Fruit fly (Drosophila melanogaster) whole organism: ENCODE results near the gene Uggt.
A peak's percentile ranks its signal among the peaks of the same experiment; 100 is the strongest.

Experiments
- CG8478 ChIP-seq: fragments of >200 bp; optimal IDR thresholded peaks from 2 replicates; lab custom pipeline; 2018; ENCODE audit warnings: inconsistent platforms
- Dll ChIP-seq: fragments of >200 bp; optimal IDR thresholded peaks from 2 replicates; lab custom pipeline; 2017
- EcR ChIP-seq, 2 experiments: fragments of >200 bp; optimal IDR thresholded peaks; 2 replicates each; lab custom pipeline; 2017; ENCODE audit warnings: missing biosample characterization in 2 of 2, missing genetic modification characterization in 2 of 2, missing genetic modification reagents in 2 of 2
- pan ChIP-seq: fragments of >200 bp; optimal IDR thresholded peaks from 2 replicates; lab custom pipeline; 2017
- psq ChIP-seq: fragments of >200 bp; optimal IDR thresholded peaks from 2 replicates; lab custom pipeline; 2017
- usp ChIP-seq: fragments of >200 bp; optimal IDR thresholded peaks from 2 replicates; lab custom pipeline; 2017; ENCODE audit warnings: missing biosample characterization, missing genetic modification characterization, mixed read lengths

The Uggt gene

DNA sequence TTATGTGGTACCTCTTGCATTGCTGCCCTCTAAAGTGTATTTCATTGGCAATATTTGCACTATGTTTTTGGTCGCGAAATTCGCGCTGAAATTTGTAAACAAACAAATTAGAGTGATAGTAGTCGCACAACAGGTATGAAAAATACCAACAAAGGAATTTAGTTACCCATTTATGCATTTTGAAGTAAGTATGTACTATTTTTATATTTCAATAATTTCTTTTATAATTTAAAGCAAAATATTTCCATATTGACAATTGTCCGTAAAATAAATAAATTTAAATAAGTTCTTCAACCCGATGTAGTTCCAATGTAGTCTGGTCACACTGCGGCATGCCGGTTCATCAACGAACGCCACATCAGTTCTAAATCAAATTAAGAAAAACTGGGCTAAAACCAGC lies at the start of gene Uggt, which contains the start of gene Rad9:
Gene Uggt (plus strand): TSS at position 308 of the 400 bp plus-strand sequence.
Gene Rad9 (minus strand): TSS at position 114 of the 400 bp plus-strand sequence.
- no peak for TF ChIP-seq Dll (lab: Kevin White, UChicago)
- TF ChIP-seq pan (lab: Kevin White, UChicago): no peak
- no peak for TF ChIP-seq usp (GFP tag; lab: Kevin White, UChicago)
- TF ChIP-seq psq (lab: Kevin White, UChicago): no peak
- no peak for TF ChIP-seq EcR (GFP tag; optimal IDR thresholded peaks at IDR 0.05; lab: Kevin White, UChicago)
- TF ChIP-seq CG8478 (lab: Kevin White, UChicago): no peak

DNA sequence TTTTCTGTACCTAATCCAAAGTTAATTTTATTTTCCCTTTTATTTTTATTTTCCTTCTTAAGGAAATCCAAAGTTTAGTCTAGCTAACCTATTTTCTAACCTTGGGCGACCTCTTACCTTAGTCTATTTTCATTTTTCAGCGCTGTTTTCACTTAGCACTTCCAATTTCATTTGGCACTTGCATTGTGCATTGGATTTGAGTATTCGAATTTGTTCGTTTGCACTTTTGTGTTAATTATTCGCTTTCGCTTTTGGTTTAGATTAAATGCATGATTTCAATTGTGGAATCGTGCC lies 49.4 kb upstream of the Uggt start:
- TF ChIP-seq EcR (GFP tag; optimal IDR thresholded peaks at IDR 0.05; lab: Kevin White, UChicago) (no peak), CG8478 (lab: Kevin White, UChicago) (no peak), usp (GFP tag; lab: Kevin White, UChicago) (no peak), Dll (lab: Kevin White, UChicago) (no peak), psq (lab: Kevin White, UChicago) (no peak), pan (lab: Kevin White, UChicago) (no peak)

DNA sequence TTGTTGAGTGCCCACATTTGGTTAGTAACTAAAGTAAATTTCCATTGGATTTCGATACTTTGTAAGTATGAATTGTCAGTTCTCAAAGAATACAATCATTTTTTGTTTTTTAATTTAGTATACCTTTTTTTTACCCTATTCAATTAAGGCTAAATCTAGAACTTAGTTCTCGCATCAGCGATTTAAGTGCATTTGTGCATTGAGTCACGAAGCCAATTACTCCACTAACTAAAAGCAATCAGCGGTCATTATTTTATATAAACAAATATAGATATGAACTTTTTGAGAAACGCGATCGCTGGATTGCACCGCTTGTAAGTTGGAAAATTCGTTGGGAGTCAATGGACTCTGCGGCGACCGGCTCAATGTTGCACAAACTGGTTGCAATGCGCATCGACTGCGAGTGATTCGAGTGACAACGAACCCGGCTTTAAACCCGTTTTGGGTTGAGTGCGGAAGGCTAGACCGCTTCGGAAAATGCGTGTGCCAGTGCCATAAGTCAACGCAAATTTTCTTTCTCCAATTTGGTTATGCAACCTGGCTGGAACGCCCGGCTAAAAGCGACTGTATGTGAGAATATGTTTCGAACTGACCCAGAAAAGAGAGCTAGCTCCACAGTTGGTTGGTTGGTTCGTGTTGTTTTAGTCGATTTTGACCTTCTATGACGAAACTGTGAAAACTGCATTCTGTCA lies 48.5 kb upstream of the Uggt start:
- peak; percentile 15 to 85 for TF ChIP-seq EcR (GFP tag; optimal IDR thresholded peaks at IDR 0.05; lab: Kevin White, UChicago)
- no peak for TF ChIP-seq psq (lab: Kevin White, UChicago)
- TF ChIP-seq pan (lab: Kevin White, UChicago): no peak

DNA sequence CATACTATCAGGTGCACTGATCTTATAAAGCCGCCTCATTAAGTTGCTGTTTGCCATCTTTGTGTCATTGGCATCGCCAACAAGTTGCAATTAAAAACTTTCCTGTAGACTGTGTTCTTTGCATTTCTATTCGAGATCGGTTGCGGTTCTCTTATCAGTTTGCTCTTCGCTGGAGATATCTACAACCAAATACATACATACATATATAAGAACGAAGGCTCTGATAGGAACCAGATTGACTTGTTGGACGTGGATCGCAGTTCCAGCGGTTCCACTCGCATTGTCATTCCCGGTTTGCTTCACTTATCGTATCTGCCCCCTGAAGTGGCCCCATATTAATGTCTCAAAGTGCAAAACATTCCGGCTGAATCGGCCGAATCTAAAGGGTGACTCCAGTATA lies 47.7 kb upstream of the Uggt start:
- TF ChIP-seq Dll (lab: Kevin White, UChicago) (no peak), usp (GFP tag; lab: Kevin White, UChicago) (no peak), EcR (GFP tag; optimal IDR thresholded peaks at IDR 0.05; lab: Kevin White, UChicago) (no peak), CG8478 (lab: Kevin White, UChicago) (no peak), pan (lab: Kevin White, UChicago) (no peak), psq (lab: Kevin White, UChicago) (no peak)

DNA sequence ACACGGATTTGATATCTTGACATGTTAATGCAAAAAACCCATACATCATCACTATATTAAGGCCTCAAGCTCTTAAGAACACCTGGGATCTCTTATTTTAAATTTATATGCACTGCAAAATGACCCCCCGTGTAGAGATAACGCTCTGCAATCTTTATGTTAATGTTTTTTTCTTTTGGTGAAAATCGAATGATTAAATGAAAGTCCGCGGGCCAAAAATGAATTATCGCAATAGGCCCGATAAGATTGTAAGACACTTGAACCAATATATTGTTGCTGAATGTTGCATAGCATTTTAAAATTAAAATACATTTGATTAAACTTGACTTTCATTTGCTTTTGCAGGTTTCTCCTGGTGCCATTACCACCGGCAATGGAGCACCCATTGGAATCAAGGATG lies 46.6 kb upstream of the Uggt start:
- TF ChIP-seq usp (GFP tag; lab: Kevin White, UChicago) (no peak), psq (lab: Kevin White, UChicago) (no peak), CG8478 (lab: Kevin White, UChicago) (no peak), Dll (lab: Kevin White, UChicago) (no peak), pan (lab: Kevin White, UChicago) (no peak), EcR (GFP tag; optimal IDR thresholded peaks at IDR 0.05; lab: Kevin White, UChicago) (no peak)

DNA sequence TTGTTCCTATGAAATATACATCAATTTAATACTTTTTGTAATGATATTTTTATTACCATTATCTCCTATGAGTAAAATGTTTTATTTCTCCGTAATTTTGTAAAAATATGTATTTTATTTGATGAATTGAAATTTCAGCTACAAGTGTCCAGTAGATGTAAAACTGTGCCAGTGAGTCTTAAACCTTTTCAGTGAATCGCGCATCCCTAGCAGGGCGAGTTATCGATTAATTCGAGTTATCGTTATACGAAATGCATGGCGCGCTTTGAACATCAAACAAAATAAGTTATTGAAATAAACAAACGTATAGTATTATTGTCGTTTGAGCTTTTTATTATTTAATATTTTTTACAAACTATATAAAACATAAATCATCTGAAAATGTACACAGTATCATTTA lies 44.2 kb upstream of the Uggt start:
- no peak for TF ChIP-seq CG8478 (lab: Kevin White, UChicago)
- TF ChIP-seq Dll (lab: Kevin White, UChicago): no peak
- TF ChIP-seq psq (lab: Kevin White, UChicago): no peak

DNA sequence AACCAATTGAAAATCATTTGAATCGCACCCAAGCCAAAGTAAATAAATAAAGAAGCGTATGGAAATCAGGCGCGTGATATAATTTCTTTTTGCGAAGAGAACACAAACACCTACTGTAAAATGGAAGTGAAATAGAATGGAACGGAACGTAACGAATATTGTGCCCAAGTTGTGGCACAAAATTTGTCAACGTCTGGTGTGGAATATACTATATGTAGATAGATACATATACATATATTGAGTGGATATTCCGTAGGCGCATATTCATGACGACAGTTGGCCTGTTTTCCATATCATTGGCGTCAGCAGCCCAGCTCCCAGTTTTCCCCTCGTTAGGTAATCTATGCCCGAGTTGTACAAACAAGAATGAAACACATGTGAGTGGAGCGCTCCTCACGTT lies 40.4 kb upstream of the Uggt start:
- TF ChIP-seq usp (GFP tag; lab: Kevin White, UChicago): no peak
- no peak for TF ChIP-seq EcR (GFP tag; optimal IDR thresholded peaks at IDR 0.05; lab: Kevin White, UChicago)

DNA sequence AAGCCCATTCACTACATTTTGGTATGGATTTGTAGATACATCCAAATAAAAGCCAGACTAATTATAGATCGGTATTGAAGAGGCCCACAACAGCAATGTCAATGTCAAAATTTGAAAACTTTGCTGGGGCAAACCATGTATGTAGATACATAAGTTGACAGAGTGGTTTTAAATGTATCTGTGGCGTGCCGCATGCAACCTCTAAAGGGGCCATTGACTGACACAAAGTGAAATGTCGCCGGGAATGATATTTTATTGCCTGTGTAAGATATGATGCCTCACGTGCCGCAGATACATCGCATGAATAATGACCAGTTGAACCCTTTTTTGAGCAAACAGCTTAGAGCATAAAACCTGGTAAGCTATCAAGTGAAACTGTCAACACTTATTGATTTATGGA lies 39.8 kb upstream of the Uggt start:
- peak in 1 of 2 experiments; percentile 22 for TF ChIP-seq EcR (GFP tag; optimal IDR thresholded peaks at IDR 0.05; lab: Kevin White, UChicago)
- TF ChIP-seq CG8478 (lab: Kevin White, UChicago): no peak

DNA sequence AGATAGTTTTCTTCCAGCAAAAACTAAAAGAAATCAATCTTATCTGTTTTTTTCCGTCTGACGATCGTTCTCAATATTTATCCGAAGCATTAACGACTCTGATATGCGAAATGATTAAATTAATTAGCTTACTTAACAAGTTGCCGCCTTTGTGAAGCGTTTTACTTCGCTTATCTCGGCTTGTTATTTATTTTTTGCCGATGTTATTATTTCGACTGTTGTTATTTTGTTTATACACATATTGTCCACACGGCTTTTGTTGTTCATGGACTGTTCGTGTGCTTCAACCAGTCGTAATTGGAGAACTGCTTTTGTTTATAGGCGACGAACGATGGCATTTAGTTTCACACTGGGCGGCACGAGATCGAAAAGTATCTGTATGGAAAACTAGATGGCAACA lies 39.3 kb upstream of the Uggt start:
- TF ChIP-seq usp (GFP tag; lab: Kevin White, UChicago) (no peak), Dll (lab: Kevin White, UChicago) (no peak), pan (lab: Kevin White, UChicago) (no peak), CG8478 (lab: Kevin White, UChicago) (no peak), EcR (GFP tag; optimal IDR thresholded peaks at IDR 0.05; lab: Kevin White, UChicago) (no peak), psq (lab: Kevin White, UChicago) (no peak)

DNA sequence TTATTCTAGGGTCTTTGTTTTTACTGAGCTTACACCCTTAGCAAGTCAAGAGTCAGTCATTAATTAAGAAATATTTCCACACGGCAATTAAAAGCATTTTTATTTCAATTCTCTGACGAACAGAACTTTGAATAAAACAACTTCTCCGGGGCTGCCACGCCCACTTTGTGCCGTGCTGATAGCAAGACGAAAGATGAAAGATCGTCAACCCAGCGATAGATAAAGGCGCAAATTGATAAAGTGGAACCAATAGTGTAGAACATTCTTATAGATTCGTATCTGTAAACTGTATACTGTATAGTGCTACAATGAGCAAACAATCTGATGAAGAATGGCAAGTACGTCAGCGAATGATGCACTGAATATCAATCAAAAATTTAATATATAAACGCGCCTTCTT lies 37.6 kb upstream of the Uggt start:
- no peak for TF ChIP-seq EcR (GFP tag; optimal IDR thresholded peaks at IDR 0.05; lab: Kevin White, UChicago)
- TF ChIP-seq usp (GFP tag; lab: Kevin White, UChicago): no peak
- no peak for TF ChIP-seq CG8478 (lab: Kevin White, UChicago)
- TF ChIP-seq psq (lab: Kevin White, UChicago): no peak
- TF ChIP-seq Dll (lab: Kevin White, UChicago): no peak
- TF ChIP-seq pan (lab: Kevin White, UChicago): no peak

DNA sequence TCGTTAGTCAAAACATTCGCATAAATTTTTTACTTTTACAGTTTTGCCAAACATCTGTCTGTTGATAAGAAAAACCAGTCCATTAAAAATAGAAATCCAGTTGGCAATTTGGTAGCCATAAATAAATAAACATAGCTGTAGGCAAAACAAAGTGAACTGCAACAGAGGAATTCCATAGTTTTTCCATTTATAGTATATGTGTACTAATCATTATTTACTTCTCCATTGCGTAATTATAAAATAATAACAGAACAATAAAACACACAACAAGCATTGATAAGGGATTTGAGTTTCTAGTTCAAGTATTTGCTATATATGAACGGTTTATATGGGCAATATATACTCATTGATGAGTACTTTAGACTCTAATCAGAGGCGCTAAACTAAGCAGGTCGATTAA lies 35.9 kb upstream of the Uggt start:
- TF ChIP-seq pan (lab: Kevin White, UChicago): no peak
- no peak for TF ChIP-seq Dll (lab: Kevin White, UChicago)
- TF ChIP-seq EcR (GFP tag; optimal IDR thresholded peaks at IDR 0.05; lab: Kevin White, UChicago): no peak
- no peak for TF ChIP-seq usp (GFP tag; lab: Kevin White, UChicago)
- TF ChIP-seq CG8478 (lab: Kevin White, UChicago): no peak
- TF ChIP-seq psq (lab: Kevin White, UChicago): no peak

DNA sequence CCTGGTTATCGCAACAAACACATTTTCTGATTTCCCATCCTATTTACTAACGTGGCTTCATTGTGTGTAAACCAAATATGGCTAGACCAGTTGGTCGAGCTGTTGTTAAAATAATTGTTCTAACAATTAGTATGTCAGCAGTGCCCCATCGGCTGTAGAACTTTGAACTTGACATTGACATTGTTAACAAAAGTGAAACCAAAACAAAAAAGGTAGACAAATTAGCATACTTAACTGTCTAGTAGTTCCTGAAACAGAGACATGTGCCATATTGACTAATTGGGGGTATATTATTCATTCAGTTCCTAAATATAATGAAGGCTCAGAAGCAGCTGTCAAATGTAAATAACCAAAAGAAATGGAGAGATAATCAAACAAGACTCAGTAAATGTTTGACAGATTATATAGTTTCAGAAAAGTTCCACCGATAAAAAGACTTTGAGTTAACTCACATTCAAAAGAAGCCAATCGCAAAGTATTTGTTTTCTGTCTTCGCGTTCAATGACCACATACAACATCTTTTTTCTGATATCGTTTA lies 34.8 kb upstream of the Uggt start:
- TF ChIP-seq EcR (GFP tag; optimal IDR thresholded peaks at IDR 0.05; lab: Kevin White, UChicago): no peak
- TF ChIP-seq pan (lab: Kevin White, UChicago): no peak
- no peak for TF ChIP-seq psq (lab: Kevin White, UChicago)
- no peak for TF ChIP-seq usp (GFP tag; lab: Kevin White, UChicago)
- TF ChIP-seq Dll (lab: Kevin White, UChicago): no peak
- TF ChIP-seq CG8478 (lab: Kevin White, UChicago): no peak
